Fruit fly (Drosophila melanogaster) whole organism, embryonic: ENCODE data around the gene CG7518.

Experiments used
- Antp ChIP-seq: fragments of 200-800 bp; sonication (Bioruptor generic); optimal IDR thresholded peaks from 3 replicates; lab custom pipeline; 2016; ENCODE audit warnings: missing biosample characterization, missing genetic modification characterization
- Atf6 ChIP-seq: fragments of 200-800 bp; sonication (Bioruptor generic); IDR thresholded peaks from 2 replicates; pipeline ENCODE4 v1.3.6; 2022; ENCODE audit warnings: missing biosample characterization, missing genetic modification characterization
- CG10979 ChIP-seq: fragments of 200-800 bp; sonication (Bioruptor generic); optimal IDR thresholded peaks from 2 replicates; lab custom pipeline; 2018; ENCODE audit warnings: missing biosample characterization, mild to moderate bottlenecking, missing genetic modification characterization, moderate library complexity
- CG12391 ChIP-seq: fragments of 200-800 bp; sonication (Bioruptor generic); optimal IDR thresholded peaks from 3 replicates; lab custom pipeline; 2018; ENCODE audit warnings: missing biosample characterization, mild to moderate bottlenecking, missing genetic modification characterization, moderate library complexity
- CG15601 ChIP-seq: fragments of 200-800 bp; sonication (Bioruptor generic); optimal IDR thresholded peaks from 3 replicates; lab custom pipeline; 2019; ENCODE audit warnings: missing biosample characterization, mild to moderate bottlenecking, missing genetic modification characterization, moderate library complexity
- CG17328 ChIP-seq: fragments of 200-800 bp; sonication (Bioruptor generic); IDR thresholded peaks from 2 replicates; pipeline ENCODE4 v1.3.6; 2022; ENCODE audit warnings: missing biosample characterization, missing genetic modification characterization
- CG17359 ChIP-seq: fragments of 200-800 bp; sonication (Bioruptor generic); optimal IDR thresholded peaks from 3 replicates; lab custom pipeline; 2018; ENCODE audit warnings: missing biosample characterization, mild to moderate bottlenecking, missing genetic modification characterization, moderate library complexity
- CG17802 ChIP-seq: fragments of 200-800 bp; sonication (Bioruptor generic); optimal IDR thresholded peaks from 2 replicates; lab custom pipeline; 2018; ENCODE audit warnings: missing biosample characterization, mild to moderate bottlenecking, missing genetic modification characterization, moderate library complexity
- CG18476 ChIP-seq: fragments of 200-800 bp; sonication (Bioruptor generic); optimal IDR thresholded peaks from 2 replicates; lab custom pipeline; 2016; ENCODE audit warnings: missing biosample characterization, mild to moderate bottlenecking, missing genetic modification characterization
- CG2712 ChIP-seq: fragments of 200-800 bp; optimal IDR thresholded peaks from 3 replicates; lab custom pipeline; 2019; ENCODE audit warnings: missing biosample characterization, mild to moderate bottlenecking, missing genetic modification characterization, moderate library complexity
- CG42726 ChIP-seq: fragments of 200-800 bp; sonication (Bioruptor generic); IDR thresholded peaks from 2 replicates; pipeline ENCODE4 v1.3.6; 2022; ENCODE audit warnings: missing biosample characterization, missing genetic modification characterization; ENCODE audit not compliant: partially characterized antibody
- CG4328 ChIP-seq: fragments of 200-800 bp; sonication (Bioruptor generic); optimal IDR thresholded peaks from 3 replicates; lab custom pipeline; 2017; ENCODE audit warnings: missing biosample characterization, missing genetic modification reagents, missing genetic modification characterization
- CG5180 ChIP-seq: fragments of 200-800 bp; sonication (Bioruptor generic); optimal IDR thresholded peaks from 3 replicates; lab custom pipeline; 2017; ENCODE audit warnings: missing biosample characterization, missing genetic modification characterization, mild to moderate bottlenecking, moderate library complexity, missing genetic modification reagents
- CG6254 ChIP-seq: fragments of 200-800 bp; sonication (Bioruptor generic); optimal IDR thresholded peaks from 3 replicates; lab custom pipeline; 2017; ENCODE audit warnings: mild to moderate bottlenecking, missing biosample characterization, missing genetic modification reagents, missing genetic modification characterization
- CrebB ChIP-seq: fragments of 200-800 bp; sonication (Bioruptor generic); optimal IDR thresholded peaks from 3 replicates; lab custom pipeline; 2018; ENCODE audit warnings: missing biosample characterization, mild to moderate bottlenecking, missing genetic modification characterization
- Dbx ChIP-seq: fragments of 200-800 bp; sonication (Bioruptor generic); IDR thresholded peaks from 3 replicates; pipeline ENCODE4 v1.3.6; 2022; ENCODE audit warnings: missing biosample characterization, missing genetic modification characterization
- Gug ChIP-seq: fragments of 200-800 bp; sonication (Bioruptor generic); IDR thresholded peaks from 4 replicates; pipeline ENCODE4 v1.3.6; 2022; ENCODE audit warnings: missing biosample characterization, missing genetic modification characterization
- H15 ChIP-seq: fragments of 200-800 bp; sonication (Bioruptor generic); IDR thresholded peaks from 3 replicates; pipeline ENCODE4 v1.3.6; 2022; ENCODE audit warnings: missing biosample characterization, missing genetic modification characterization
- Hr51 ChIP-seq, 2 experiments: fragments of 200-800 bp; sonication (Bioruptor generic); optimal IDR thresholded peaks; 2 replicates in 1 of 2; 3 replicates in 1 of 2; lab custom pipeline; 2016 to 2018; ENCODE audit warnings: missing biosample characterization in 2 of 2, missing genetic modification characterization in 2 of 2, mild to moderate bottlenecking in 1 of 2, moderate library complexity in 1 of 2
- Hr78 ChIP-seq, 2 experiments: fragments of 200-800 bp in 1 of 2; fragments of >200 bp in 1 of 2; sonication (Bioruptor generic) in 1 of 2; optimal IDR thresholded peaks; 2 replicates each; lab custom pipeline; 2017 to 2019; ENCODE audit warnings: missing biosample characterization in 2 of 2, missing genetic modification characterization in 2 of 2, mild to moderate bottlenecking in 1 of 2, moderate library complexity in 1 of 2
- Max ChIP-seq: fragments of 200-800 bp; sonication (Bioruptor generic); optimal IDR thresholded peaks from 2 replicates; lab custom pipeline; 2016; ENCODE audit warnings: missing biosample characterization, mild to moderate bottlenecking, missing genetic modification characterization
- NfI ChIP-seq: fragments of 200-800 bp; sonication (Bioruptor generic); optimal IDR thresholded peaks from 3 replicates; lab custom pipeline; 2018; ENCODE audit warnings: missing biosample characterization, mild to moderate bottlenecking, missing genetic modification characterization, moderate library complexity
- amos ChIP-seq: fragments of 200-800 bp; sonication (Bioruptor generic); IDR thresholded peaks from 2 replicates; pipeline ENCODE4 v1.3.6; 2022; ENCODE audit warnings: missing biosample characterization, missing genetic modification characterization; ENCODE audit not compliant: partially characterized antibody
- cad ChIP-seq: fragments of >200 bp; optimal IDR thresholded peaks from 2 replicates; lab custom pipeline; 2017; ENCODE audit warnings: missing biosample characterization, missing genetic modification characterization
- crc ChIP-seq: fragments of 200-800 bp; sonication (Bioruptor generic); optimal IDR thresholded peaks from 2 replicates; lab custom pipeline; 2016; ENCODE audit warnings: missing biosample characterization, missing genetic modification characterization
- crol ChIP-seq: fragments of 200-800 bp; sonication (Bioruptor generic); IDR thresholded peaks from 2 replicates; pipeline ENCODE4 v1.3.6; 2022; ENCODE audit warnings: missing biosample characterization, missing genetic modification characterization
- crp ChIP-seq, 2 experiments: fragments of 200-800 bp; sonication (Bioruptor generic); optimal IDR thresholded peaks; 2 replicates in 1 of 2; 3 replicates in 1 of 2; lab custom pipeline; 2017; ENCODE audit warnings: missing biosample characterization in 2 of 2, missing genetic modification characterization in 2 of 2, mild to moderate bottlenecking in 1 of 2, moderate library complexity in 1 of 2
- dm ChIP-seq: fragments of 200-800 bp; sonication (Bioruptor generic); optimal IDR thresholded peaks from 3 replicates; lab custom pipeline; 2016; ENCODE audit warnings: missing biosample characterization, missing genetic modification characterization
- dmrt99B ChIP-seq: fragments of 200-800 bp; sonication (Bioruptor generic); optimal IDR thresholded peaks from 2 replicates; lab custom pipeline; 2018; ENCODE audit warnings: missing biosample characterization, mild to moderate bottlenecking, missing genetic modification characterization, moderate library complexity
- fd64A ChIP-seq: fragments of 200-800 bp; sonication (Bioruptor generic); optimal IDR thresholded peaks from 3 replicates; lab custom pipeline; 2018; ENCODE audit warnings: missing biosample characterization, mild to moderate bottlenecking, missing genetic modification characterization
- fd96Cb ChIP-seq: fragments of 200-800 bp; sonication (Bioruptor generic); optimal IDR thresholded peaks from 2 replicates; lab custom pipeline; 2018; ENCODE audit warnings: missing biosample characterization, mild to moderate bottlenecking, missing genetic modification characterization, moderate library complexity
- gcm2 ChIP-seq: fragments of 200-800 bp; sonication (Bioruptor generic); optimal IDR thresholded peaks from 2 replicates; lab custom pipeline; 2016; ENCODE audit warnings: missing biosample characterization, missing genetic modification characterization
- grn ChIP-seq: fragments of 200-800 bp; sonication (Bioruptor generic); optimal IDR thresholded peaks from 3 replicates; lab custom pipeline; 2017; ENCODE audit warnings: missing biosample characterization, missing genetic modification characterization
- her ChIP-seq: fragments of 200-800 bp; sonication (Bioruptor generic); optimal IDR thresholded peaks from 2 replicates; lab custom pipeline; 2016; ENCODE audit warnings: missing biosample characterization, missing genetic modification characterization
- inv ChIP-seq: fragments of 200-800 bp; sonication (Bioruptor generic); IDR thresholded peaks from 2 replicates; pipeline ENCODE4 v1.3.6; 2022; ENCODE audit warnings: missing biosample characterization, missing genetic modification characterization; ENCODE audit not compliant: partially characterized antibody
- kay ChIP-seq: fragments of 200-800 bp; sonication (Bioruptor generic); optimal IDR thresholded peaks from 2 replicates; lab custom pipeline; 2016; ENCODE audit warnings: missing biosample characterization, missing genetic modification characterization
- lab ChIP-seq: fragments of 200-800 bp; sonication (Bioruptor generic); optimal IDR thresholded peaks from 3 replicates; lab custom pipeline; 2017; ENCODE audit warnings: missing biosample characterization, missing genetic modification characterization, mild to moderate bottlenecking, moderate library complexity, missing genetic modification reagents
- lbe ChIP-seq: fragments of 200-800 bp; sonication (Bioruptor generic); optimal IDR thresholded peaks from 2 replicates; lab custom pipeline; 2016; ENCODE audit warnings: missing biosample characterization, mild to moderate bottlenecking, missing genetic modification characterization
- lmd ChIP-seq: fragments of 200-800 bp; sonication (Bioruptor generic); IDR thresholded peaks from 2 replicates; pipeline ENCODE4 v1.3.6; 2022; ENCODE audit warnings: missing biosample characterization, missing genetic modification characterization
- mirr ChIP-seq: fragments of 200-800 bp; sonication (Bioruptor generic); optimal IDR thresholded peaks from 3 replicates; lab custom pipeline; 2018; ENCODE audit warnings: missing biosample characterization, mild to moderate bottlenecking, missing genetic modification characterization
- onecut ChIP-seq: fragments of 200-800 bp; sonication (Bioruptor generic); IDR thresholded peaks from 2 replicates; pipeline ENCODE4 v1.3.6; 2022; ENCODE audit warnings: missing biosample characterization, missing genetic modification characterization
- pb ChIP-seq: fragments of 200-800 bp; sonication (Bioruptor generic); optimal IDR thresholded peaks from 3 replicates; lab custom pipeline; 2016; ENCODE audit warnings: missing biosample characterization, missing genetic modification characterization
- peb ChIP-seq: fragments of 200-800 bp; sonication (Bioruptor generic); IDR thresholded peaks from 2 replicates; pipeline ENCODE4 v1.3.6; 2022; ENCODE audit warnings: missing biosample characterization, missing genetic modification characterization
- pros ChIP-seq: fragments of 200-800 bp; sonication (Bioruptor generic); optimal IDR thresholded peaks from 3 replicates; lab custom pipeline; 2019; ENCODE audit warnings: missing biosample characterization, mild to moderate bottlenecking, missing genetic modification characterization, moderate library complexity
- row ChIP-seq: fragments of 200-800 bp; sonication (Bioruptor generic); IDR thresholded peaks from 3 replicates; pipeline ENCODE4 v1.3.6; 2022; ENCODE audit warnings: missing biosample characterization, missing genetic modification characterization
- sima ChIP-seq: fragments of 200-800 bp; sonication (Bioruptor generic); optimal IDR thresholded peaks from 2 replicates; lab custom pipeline; 2016; ENCODE audit warnings: missing biosample characterization, missing genetic modification characterization
- tap ChIP-seq: fragments of 200-800 bp; optimal IDR thresholded peaks from 3 replicates; lab custom pipeline; 2019; ENCODE audit warnings: missing biosample characterization, mild to moderate bottlenecking, missing genetic modification characterization, moderate library complexity
- zfh1 ChIP-seq: fragments of 200-800 bp; sonication (Bioruptor generic); IDR thresholded peaks from 3 replicates; pipeline ENCODE4 v1.3.6; 2022; ENCODE audit warnings: missing biosample characterization, missing genetic modification characterization

The CG7518 gene

dm6 chr3R:12982167-12982981, 15.5 kb upstream of the CG7518 start (continued):
- TF ChIP-seq amos (GFP tag; lab: Robert Waterston, UW) (peak; percentile 13; the same call in 1 of the 2 replicates), fd64A (GFP tag; lab: Kevin White, UChicago) (no peak), CG12391 (tag; lab: Kevin White, UChicago) (peak; percentile 75), crc (GFP tag; lab: Kevin White, UChicago) (peak; percentile 13), CG2712 (tag; lab: Kevin White, UChicago) (peak; percentile 63), kay (peak; percentile 25), row (peak; percentile 87), pros (no peak), onecut (GFP tag; lab: Robert Waterston, UW) (peak; percentile 55; the same call in 1 of the 2 replicates), CG4328 (GFP tag; lab: Kevin White, UChicago) (peak; percentile 58), zfh1 (GFP tag; lab: Robert Waterston, UW) (0 out of 3 replicates have a peak, but pooled peaks have one; percentile 16), inv (no peak), CG15601 (tag; lab: Kevin White, UChicago) (peak; percentile 20), H15 (GFP tag; lab: Robert Waterston, UW) (0 out of 3 replicates have a peak, but pooled peaks have one; percentile 30), gcm2 (GFP tag; lab: Kevin White, UChicago) (peak; percentile 72), mirr (GFP tag; lab: Kevin White, UChicago) (peak; percentile 72), lab (GFP tag; lab: Kevin White, UChicago) (peak; percentile 76), CG17802 (tag; lab: Kevin White, UChicago) (no peak), Antp (GFP tag; lab: Kevin White, UChicago) (no peak), Hr78 (GFP tag; optimal IDR thresholded peaks at IDR 0.05; lab: Kevin White, UChicago) (no peak), Gug (no peak), CG17328 (peak; percentile 57; the same call in 1 of the 2 replicates), crol (GFP tag; lab: Robert Waterston, UW) (no peak), NfI (GFP tag; lab: Kevin White, UChicago) (peak; percentile 77), cad (no peak), fd96Cb (tag; lab: Kevin White, UChicago) (peak; percentile 60), Dbx (no peak), dm (GFP tag; lab: Kevin White, UChicago) (no peak), tap (tag; lab: Kevin White, UChicago) (peak; percentile 27), CG10979 (tag; lab: Kevin White, UChicago) (peak; percentile 57), Max (GFP tag; lab: Kevin White, UChicago) (peak; percentile 47), lmd (GFP tag; lab: Robert Waterston, UW) (peak; percentile 65; the same call in 1 of the 2 replicates), dmrt99B (tag; lab: Kevin White, UChicago) (peak; percentile 72), CG42726 (no peak), sima (no peak), CG17359 (tag; lab: Kevin White, UChicago) (peak; percentile 65), CG6254 (peak; percentile 50), CG18476 (GFP tag; lab: Kevin White, UChicago) (peak; percentile 31), peb (GFP tag; lab: Robert Waterston, UW) (no peak), CrebB (tag; lab: Kevin White, UChicago) (peak; percentile 39), crp (GFP tag; optimal IDR thresholded peaks at IDR 0.05; lab: Kevin White, UChicago) (peak in 1 of 2 experiments; percentile 48), Hr51 (GFP tag; optimal IDR thresholded peaks at IDR 0.05; lab: Kevin White, UChicago) (peak in 1 of 2 experiments; percentile 83), grn (GFP tag; lab: Kevin White, UChicago) (peak; percentile 32), CG5180 (peak; percentile 60), lbe (peak; percentile 20), pb (GFP tag; lab: Kevin White, UChicago) (no peak), Atf6 (GFP tag; lab: Robert Waterston, UW) (peak; percentile 74), her (GFP tag; lab: Kevin White, UChicago) (no peak)
